Worm (Caenorhabditis elegans) whole organism, late embryonic: Measurements from ENCODE around the gene F08D12.15.

Experiments
- C38D4.7 ChIP-seq: fragments of 200-800 bp; sonication (Bioruptor generic); optimal IDR thresholded peaks from 2 replicates; lab custom pipeline; 2018; ENCODE audit warnings: mild to moderate bottlenecking, missing genetic modification characterization, moderate library complexity, missing compliant biosample characterization
- K02D7.2 ChIP-seq: sonication (generic microtip); optimal IDR thresholded peaks from 2 replicates; lab custom pipeline; 2017; ENCODE audit warnings: mild to moderate bottlenecking, missing genetic modification characterization, missing compliant biosample characterization
- T23F11.4 ChIP-seq: fragments of 200-800 bp; sonication (Bioruptor generic); optimal IDR thresholded peaks from 2 replicates; lab custom pipeline; 2018; ENCODE audit warnings: mild to moderate bottlenecking, missing genetic modification characterization, missing compliant biosample characterization
- Y22D7AL.16 ChIP-seq: sonication (generic microtip); optimal IDR thresholded peaks from 2 replicates; lab custom pipeline; 2016; ENCODE audit warnings: missing genetic modification characterization, missing compliant biosample characterization
- ahr-1 ChIP-seq: sonication (generic microtip); optimal IDR thresholded peaks from 2 replicates; lab custom pipeline; 2016; ENCODE audit warnings: missing genetic modification characterization, missing compliant biosample characterization
- ama-1 ChIP-seq: fragments of 150-350 bp; optimal IDR thresholded peaks from 2 replicates; lab custom pipeline; 2014
- ceh-18 ChIP-seq: sonication (generic microtip); optimal IDR thresholded peaks from 2 replicates; lab custom pipeline; 2016; ENCODE audit warnings: missing genetic modification characterization, missing compliant biosample characterization
- ceh-19 ChIP-seq: fragments of 200-800 bp; sonication (Bioruptor generic); optimal IDR thresholded peaks from 2 replicates; lab custom pipeline; 2018; ENCODE audit warnings: mild to moderate bottlenecking, missing genetic modification characterization, missing compliant biosample characterization
- ceh-31 ChIP-seq: sonication (generic microtip); optimal IDR thresholded peaks from 2 replicates; lab custom pipeline; 2016; ENCODE audit warnings: missing genetic modification characterization, missing compliant biosample characterization
- ceh-34 ChIP-seq: sonication (generic microtip); optimal IDR thresholded peaks from 2 replicates; lab custom pipeline; 2016; ENCODE audit warnings: mild to moderate bottlenecking, missing genetic modification characterization, missing compliant biosample characterization
- ceh-45 ChIP-seq: fragments of 200-800 bp; sonication (Bioruptor generic); IDR thresholded peaks from 2 replicates; pipeline ENCODE4 v1.3.6; 2022; ENCODE audit warnings: missing genetic modification reagents, missing genetic modification characterization, missing compliant biosample characterization
- che-1 ChIP-seq: sonication (generic microtip); optimal IDR thresholded peaks from 2 replicates; lab custom pipeline; 2016; ENCODE audit warnings: mild to moderate bottlenecking, missing genetic modification characterization, missing compliant biosample characterization
- fax-1 ChIP-seq: sonication (generic microtip); optimal IDR thresholded peaks from 2 replicates; lab custom pipeline; 2016; ENCODE audit warnings: missing genotype, missing genetic modification characterization, missing compliant biosample characterization
- hlh-13 ChIP-seq: fragments of 200-800 bp; sonication (Bioruptor generic); optimal IDR thresholded peaks from 2 replicates; lab custom pipeline; 2018; ENCODE audit warnings: mild to moderate bottlenecking, missing genetic modification characterization, missing compliant biosample characterization
- hlh-15 ChIP-seq: sonication (generic microtip); optimal IDR thresholded peaks from 2 replicates; lab custom pipeline; 2016; ENCODE audit warnings: missing genetic modification characterization, missing compliant biosample characterization
- lim-6 ChIP-seq: sonication (generic microtip); optimal IDR thresholded peaks from 2 replicates; lab custom pipeline; 2016; ENCODE audit warnings: missing genetic modification characterization, missing compliant biosample characterization
- lin-11 ChIP-seq: fragments of 200-800 bp; sonication (Bioruptor generic); optimal IDR thresholded peaks from 2 replicates; lab custom pipeline; 2018; ENCODE audit warnings: mild to moderate bottlenecking, missing genetic modification characterization, missing compliant biosample characterization
- madf-2 ChIP-seq: sonication (generic microtip); optimal IDR thresholded peaks from 2 replicates; lab custom pipeline; 2017; ENCODE audit warnings: missing genetic modification characterization, missing compliant biosample characterization
- mec-3 ChIP-seq: sonication (generic microtip); optimal IDR thresholded peaks from 2 replicates; lab custom pipeline; 2016; ENCODE audit warnings: borderline replicate concordance, missing genetic modification characterization, missing compliant biosample characterization
- nfya-1 ChIP-seq: sonication (generic microtip); optimal IDR thresholded peaks from 2 replicates; lab custom pipeline; 2017; ENCODE audit warnings: missing genetic modification characterization, mild to moderate bottlenecking, missing compliant biosample characterization, antibody characterized with exemption, moderate library complexity
- nhr-11 ChIP-seq: fragments of 150-350 bp; optimal IDR thresholded peaks from 2 replicates; lab custom pipeline; 2014; ENCODE audit warnings: missing biosample characterization, missing genetic modification characterization
- npax-4 ChIP-seq: sonication (generic microtip); optimal IDR thresholded peaks from 2 replicates; lab custom pipeline; 2016; ENCODE audit warnings: missing genetic modification characterization, missing compliant biosample characterization
- odd-2 ChIP-seq: sonication (generic microtip); optimal IDR thresholded peaks from 2 replicates; lab custom pipeline; 2017; ENCODE audit warnings: antibody characterized with exemption, mild to moderate bottlenecking, missing genetic modification characterization, missing compliant biosample characterization
- pat-9 ChIP-seq: fragments of 200-800 bp; sonication (Bioruptor generic); optimal IDR thresholded peaks from 2 replicates; lab custom pipeline; 2018; ENCODE audit warnings: mild to moderate bottlenecking, missing genetic modification characterization, moderate library complexity, missing compliant biosample characterization
- pax-1 ChIP-seq: fragments of 150-350 bp; optimal IDR thresholded peaks from 2 replicates; lab custom pipeline; 2014; ENCODE audit warnings: missing biosample characterization, missing genetic modification characterization
- pha-2 ChIP-seq: sonication (generic microtip); optimal IDR thresholded peaks from 2 replicates; lab custom pipeline; 2017; ENCODE audit warnings: mild to moderate bottlenecking, missing genetic modification characterization, missing compliant biosample characterization
- pha-4 ChIP-seq: fragments of 150-350 bp; optimal IDR thresholded peaks from 2 replicates; lab custom pipeline; 2018; ENCODE audit warnings: missing biosample characterization, missing genetic modification reagents, missing genetic modification characterization
- ref-2 ChIP-seq: sonication (generic microtip); optimal IDR thresholded peaks from 2 replicates; lab custom pipeline; 2016; ENCODE audit warnings: missing genetic modification characterization, missing compliant biosample characterization
- sox-4 ChIP-seq: sonication (generic microtip); optimal IDR thresholded peaks from 2 replicates; lab custom pipeline; 2017; ENCODE audit warnings: mild to moderate bottlenecking, missing genetic modification characterization, inconsistent platforms, missing compliant biosample characterization
- tbx-2 ChIP-seq: sonication (generic microtip); optimal IDR thresholded peaks from 2 replicates; lab custom pipeline; 2016; ENCODE audit warnings: missing genetic modification characterization, missing compliant biosample characterization
- ttx-3 ChIP-seq: sonication (generic microtip); optimal IDR thresholded peaks from 2 replicates; lab custom pipeline; 2016; ENCODE audit warnings: missing genetic modification reagents, missing genetic modification characterization, missing compliant biosample characterization
- unc-42 ChIP-seq: sonication (generic microtip); optimal IDR thresholded peaks from 2 replicates; lab custom pipeline; 2016; ENCODE audit warnings: missing genotype, missing genetic modification characterization, missing compliant biosample characterization
- unc-55 ChIP-seq: sonication (generic microtip); optimal IDR thresholded peaks from 2 replicates; lab custom pipeline; 2017; ENCODE audit warnings: missing biosample characterization, missing genetic modification reagents, missing genetic modification characterization
- unc-86 ChIP-seq: sonication (generic microtip); optimal IDR thresholded peaks from 2 replicates; lab custom pipeline; 2016; ENCODE audit warnings: missing genetic modification characterization, missing compliant biosample characterization
- zip-5 ChIP-seq: sonication (generic microtip); optimal IDR thresholded peaks from 2 replicates; lab custom pipeline; 2016; ENCODE audit warnings: missing genetic modification characterization, missing compliant biosample characterization
- ztf-16 ChIP-seq: sonication (generic microtip); optimal IDR thresholded peaks from 2 replicates; lab custom pipeline; 2017; ENCODE audit warnings: missing genetic modification characterization, missing compliant biosample characterization

The F08D12.15 gene

ce11 chrII:2772166-2772565 is 5.7 kb downstream of the F08D12.15 start, which contains the start of gene sdz-10:
Gene sdz-10 (minus strand): TSS chrII:2772266.
- TF ChIP-seq lin-11 (tag; lab: Kevin White, UChicago) (no peak), ztf-16 (tag; lab: Kevin White, UChicago) (no peak), ttx-3 (no peak), sox-4 (tag; lab: Kevin White, UChicago) (no peak), mec-3 (tag; lab: Kevin White, UChicago) (no peak), ceh-19 (GFP tag; lab: Kevin White, UChicago) (no peak), T23F11.4 (GFP tag; lab: Kevin White, UChicago) (no peak), pha-2 (tag; lab: Kevin White, UChicago) (no peak), ceh-45 (GFP tag; lab: Robert Waterston, UW) (no peak), hlh-15 (no peak), nfya-1 (tag; lab: Kevin White, UChicago) (no peak)
- TF ChIP-seq, all 69 proteins: peak for 0

ce11 chrII:2773534-2773933 is 7.1 kb downstream of the F08D12.15 start, which contains the start of gene sdz-9:
Gene sdz-9 (minus strand): TSS chrII:2773634.
- TF ChIP-seq ref-2 (tag; lab: Kevin White, UChicago) (no peak), sox-4 (tag; lab: Kevin White, UChicago) (no peak), che-1 (tag; lab: Kevin White, UChicago) (no peak), ama-1 (lab: Kevin White, UChicago) (no peak), ceh-31 (tag; lab: Kevin White, UChicago) (no peak), nhr-11 (tag; lab: Kevin White, UChicago) (no peak), ceh-18 (tag; lab: Kevin White, UChicago) (no peak), C38D4.7 (GFP tag; lab: Kevin White, UChicago) (no peak), odd-2 (tag; lab: Kevin White, UChicago) (no peak), Y22D7AL.16 (tag; lab: Kevin White, UChicago) (no peak), zip-5 (no peak), ceh-45 (GFP tag; lab: Robert Waterston, UW) (no peak), unc-42 (no peak), tbx-2 (tag; lab: Kevin White, UChicago) (no peak), pat-9 (tag; lab: Kevin White, UChicago) (no peak)

ce11 chrII:2774904-2775303 is 8.5 kb downstream of the F08D12.15 start, which contains the start of gene fbxb-111:
Gene fbxb-111 (minus strand): TSS chrII:2775004.
- TF ChIP-seq che-1 (tag; lab: Kevin White, UChicago) (no peak), ref-2 (tag; lab: Kevin White, UChicago) (peak; percentile 20), zip-5 (no peak), hlh-15 (no peak), pha-2 (tag; lab: Kevin White, UChicago) (no peak), C38D4.7 (GFP tag; lab: Kevin White, UChicago) (no peak), pax-1 (no peak)

DNA sequence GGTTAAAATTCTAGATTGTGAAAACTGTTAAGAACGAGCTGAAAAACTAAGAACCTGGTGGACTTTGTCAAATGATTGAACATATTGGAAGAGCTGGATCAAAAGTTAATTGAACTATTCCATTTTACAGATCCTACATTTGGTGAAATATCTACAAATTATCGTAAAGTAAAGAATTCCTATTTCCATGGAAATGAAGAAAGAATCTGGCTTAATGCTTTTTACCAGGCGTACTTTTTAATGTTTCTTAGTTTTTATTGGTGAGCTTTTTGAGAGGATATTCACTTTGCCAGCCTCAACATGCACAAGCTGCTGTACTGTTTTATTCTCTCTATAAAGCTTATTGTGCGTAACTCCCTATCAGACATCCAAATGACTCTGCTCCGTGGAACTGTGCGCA is 11.4 kb downstream of the F08D12.15 start, which contains the start of gene F08D12.4:
Gene F08D12.4 (plus strand): TSS at position 301 of the 400 bp plus-strand sequence.
- TF ChIP-seq pha-4 (tag; lab: Kevin White, UChicago) (no peak), hlh-13 (GFP tag; lab: Kevin White, UChicago) (no peak), ahr-1 (no peak)

ce11 chrII:2779253-2779652 is 12.8 kb downstream of the F08D12.15 start, which contains the start of gene F08D12.3:
Gene F08D12.3 (plus strand): TSS chrII:2779553.
- TF ChIP-seq ceh-18 (tag; lab: Kevin White, UChicago) (no peak), nhr-11 (tag; lab: Kevin White, UChicago) (no peak), madf-2 (no peak), unc-55 (GFP tag; lab: Kevin White, UChicago) (no peak), lin-11 (tag; lab: Kevin White, UChicago) (no peak), K02D7.2 (tag; lab: Kevin White, UChicago) (no peak), unc-86 (no peak), lim-6 (tag; lab: Kevin White, UChicago) (no peak), ceh-34 (tag; lab: Kevin White, UChicago) (no peak), fax-1 (tag; lab: Kevin White, UChicago) (no peak), zip-5 (no peak), npax-4 (tag; lab: Kevin White, UChicago) (no peak)
